Worm (Caenorhabditis elegans) whole organism, L3 larva: ENCODE data around the gene T25B2.4.

Experiments used
- R02D3.7 ChIP-seq: fragments of 150-350 bp; optimal IDR thresholded peaks from 2 replicates; lab custom pipeline; 2014; ENCODE audit warnings: missing biosample characterization, missing genetic modification characterization
- ZK546.5 ChIP-seq: sonication (generic microtip); optimal IDR thresholded peaks from 2 replicates; lab custom pipeline; 2017; ENCODE audit warnings: missing biosample characterization, missing genetic modification characterization
- ceh-82 ChIP-seq: fragments of 150-350 bp; optimal IDR thresholded peaks from 2 replicates; lab custom pipeline; 2014; ENCODE audit warnings: missing biosample characterization, missing genetic modification characterization
- ceh-9 ChIP-seq: sonication (generic microtip); optimal IDR thresholded peaks from 2 replicates; lab custom pipeline; 2018; ENCODE audit warnings: missing biosample characterization, missing genetic modification characterization
- daf-12 ChIP-seq: fragments of 150-350 bp; optimal IDR thresholded peaks from 2 replicates; lab custom pipeline; 2014; ENCODE audit warnings: missing biosample characterization, missing genetic modification reagents, missing genetic modification characterization
- egl-27 ChIP-seq: sonication (generic microtip); optimal IDR thresholded peaks from 4 replicates; lab custom pipeline; 2017; ENCODE audit warnings: missing biosample characterization, missing genetic modification reagents, missing genetic modification characterization
- egl-5 ChIP-seq: fragments of 150-350 bp; optimal IDR thresholded peaks from 2 replicates; lab custom pipeline; 2017; ENCODE audit warnings: missing biosample characterization, missing genetic modification reagents, missing genetic modification characterization, inconsistent platforms
- elt-1 ChIP-seq: fragments of 150-350 bp; optimal IDR thresholded peaks from 2 replicates; lab custom pipeline; 2014; ENCODE audit warnings: missing biosample characterization, missing genetic modification characterization
- elt-2 ChIP-seq: sonication (generic microtip); optimal IDR thresholded peaks from 2 replicates; lab custom pipeline; 2016; ENCODE audit warnings: missing genetic modification reagents, mild to moderate bottlenecking, missing genetic modification characterization, missing compliant biosample characterization
- fkh-10 ChIP-seq: sonication (generic microtip); optimal IDR thresholded peaks from 2 replicates; lab custom pipeline; 2017; ENCODE audit warnings: missing biosample characterization, missing genetic modification reagents, missing genetic modification characterization
- fkh-2 ChIP-seq: fragments of 150-350 bp; optimal IDR thresholded peaks from 2 replicates; lab custom pipeline; 2014; ENCODE audit warnings: missing biosample characterization, missing genetic modification reagents, missing genetic modification characterization
- fos-1 ChIP-seq: fragments of 150-350 bp; optimal IDR thresholded peaks from 2 replicates; lab custom pipeline; 2014; ENCODE audit warnings: missing biosample characterization, missing genetic modification characterization
- hmg-11 ChIP-seq: sonication (generic microtip); optimal IDR thresholded peaks from 2 replicates; lab custom pipeline; 2016; ENCODE audit warnings: missing genetic modification characterization, missing compliant biosample characterization
- jun-1 ChIP-seq: fragments of 150-350 bp; optimal IDR thresholded peaks from 2 replicates; lab custom pipeline; 2014; ENCODE audit warnings: missing biosample characterization, missing genetic modification reagents, missing genetic modification characterization
- lin-39 ChIP-seq: fragments of 150-350 bp; optimal IDR thresholded peaks from 2 replicates; lab custom pipeline; 2018; ENCODE audit warnings: missing biosample characterization, missing genetic modification reagents, missing genetic modification characterization
- nfya-1 ChIP-seq: sonication (generic microtip); optimal IDR thresholded peaks from 2 replicates; lab custom pipeline; 2017; ENCODE audit warnings: missing genetic modification characterization, mild to moderate bottlenecking, missing compliant biosample characterization, antibody characterized with exemption, moderate library complexity; ENCODE audit not compliant: insufficient read depth
- nhr-12 ChIP-seq: fragments of 150-350 bp; optimal IDR thresholded peaks from 2 replicates; lab custom pipeline; 2014; ENCODE audit warnings: missing biosample characterization, missing genetic modification characterization
- nhr-237 ChIP-seq: fragments of 150-350 bp; optimal IDR thresholded peaks from 2 replicates; lab custom pipeline; 2014; ENCODE audit warnings: missing biosample characterization, missing genetic modification characterization
- nhr-28 ChIP-seq: fragments of 150-350 bp; optimal IDR thresholded peaks from 2 replicates; lab custom pipeline; 2014; ENCODE audit warnings: missing biosample characterization, missing genetic modification characterization
- nhr-43 ChIP-seq: sonication (generic microtip); optimal IDR thresholded peaks from 2 replicates; lab custom pipeline; 2016; ENCODE audit warnings: mild to moderate bottlenecking, missing genetic modification characterization, missing compliant biosample characterization; ENCODE audit not compliant: poor library complexity, severe bottlenecking
- nhr-76 ChIP-seq: fragments of 150-350 bp; sonication (generic microtip); optimal IDR thresholded peaks from 5 replicates; lab custom pipeline; 2014; ENCODE audit warnings: missing biosample characterization, missing genetic modification characterization
- pha-4 ChIP-seq: fragments of 150-350 bp; optimal IDR thresholded peaks from 2 replicates; lab custom pipeline; 2014; ENCODE audit warnings: missing biosample characterization, missing genetic modification reagents, missing genetic modification characterization
- pqm-1 ChIP-seq: fragments of 150-350 bp; optimal IDR thresholded peaks from 2 replicates; lab custom pipeline; 2017; ENCODE audit warnings: missing biosample characterization, missing genetic modification characterization, inconsistent platforms
- sea-2 ChIP-seq: fragments of 150-350 bp; sonication (generic microtip); optimal IDR thresholded peaks from 4 replicates; lab custom pipeline; 2014; ENCODE audit warnings: missing biosample characterization, missing genetic modification reagents, missing genetic modification characterization
- tbx-2 ChIP-seq: sonication (generic microtip); optimal IDR thresholded peaks from 2 replicates; lab custom pipeline; 2016; ENCODE audit warnings: mild to moderate bottlenecking, missing genetic modification characterization, missing compliant biosample characterization
- unc-39 ChIP-seq: sonication (generic microtip); optimal IDR thresholded peaks from 4 replicates; lab custom pipeline; 2017; ENCODE audit warnings: missing biosample characterization, missing genetic modification characterization
- unc-62 ChIP-seq: fragments of 150-350 bp; sonication (generic microtip); optimal IDR thresholded peaks from 4 replicates; lab custom pipeline; 2014; ENCODE audit warnings: missing biosample characterization, missing genetic modification reagents, missing genetic modification characterization
- ztf-4 ChIP-seq: fragments of 150-350 bp; optimal IDR thresholded peaks from 2 replicates; lab custom pipeline; 2014; ENCODE audit warnings: missing biosample characterization, missing genetic modification characterization

Gene T25B2.4

ce11 chrX:6177944-6178566 lies at the start of gene T25B2.4, which contains the start of gene T13C5.3:
Gene T25B2.4 (plus strand): TSS chrX:6178244.
Gene T13C5.3 (plus strand): TSS chrX:6178516.
- TF ChIP-seq fos-1 (tag; lab: Kevin White, UChicago) (no peak), daf-12 (tag; lab: Kevin White, UChicago) (no peak), R02D3.7 (no peak), ZK546.5 (tag; lab: Kevin White, UChicago) (no peak), sea-2 (GFP tag; lab: Kevin White, UChicago) (no peak), nfya-1 (no peak)
- TF ChIP-seq, all 47 proteins: peak for 0

- TF ChIP-seq nhr-76, result no peak
These were observed 49.3 kb upstream of the T25B2.4 start for ce11 chrX:6128773-6129172.

ce11 chrX:6129277-6129676 lies 48.8 kb upstream of the T25B2.4 start:
- no peak for TF ChIP-seq nhr-237 (tag; lab: Kevin White, UChicago)
- TF ChIP-seq ceh-82 (tag; lab: Kevin White, UChicago), result no peak
- no peak for TF ChIP-seq egl-27 (tag; lab: Kevin White, UChicago)
- TF ChIP-seq nhr-12 (tag; lab: Kevin White, UChicago), result no peak
- no peak for TF ChIP-seq ceh-9 (tag; lab: Kevin White, UChicago)
- peak; percentile 25 for TF ChIP-seq pha-4 (tag; lab: Kevin White, UChicago)
- peak; percentile 80 for TF ChIP-seq elt-2 (tag; lab: Kevin White, UChicago)
- peak; percentile 1 for TF ChIP-seq nfya-1
- peak; percentile 53 for TF ChIP-seq pqm-1

ce11 chrX:6134423-6134822 lies 43.6 kb upstream of the T25B2.4 start:
- TF ChIP-seq R02D3.7 (no peak), jun-1 (tag; lab: Kevin White, UChicago) (no peak), nfya-1 (peak; percentile 47), tbx-2 (tag; lab: Kevin White, UChicago) (peak; percentile 30), fkh-10 (GFP tag; lab: Kevin White, UChicago) (no peak), hmg-11 (tag; lab: Kevin White, UChicago) (peak; percentile 55), unc-62 (peak; percentile 43), unc-39 (tag; lab: Kevin White, UChicago) (no peak)

ce11 chrX:6138243-6138642 lies 39.8 kb upstream of the T25B2.4 start, which contains the start of gene Y72A10A.1:
Gene Y72A10A.1 (minus strand): TSS chrX:6138343.
- TF ChIP-seq egl-27 (tag; lab: Kevin White, UChicago) (no peak), pqm-1 (no peak), ceh-9 (tag; lab: Kevin White, UChicago) (no peak), egl-5 (tag; lab: Kevin White, UChicago) (no peak), nhr-43 (tag; lab: Kevin White, UChicago) (no peak), elt-1 (tag; lab: Kevin White, UChicago) (no peak), elt-2 (tag; lab: Kevin White, UChicago) (no peak), nhr-76 (no peak), nhr-28 (no peak), daf-12 (tag; lab: Kevin White, UChicago) (no peak)

- TF ChIP-seq lin-39 (tag; lab: Kevin White, UChicago) (peak; percentile 63), unc-62 (no peak)
These were observed 32.1 kb upstream of the T25B2.4 start for ce11 chrX:6145921-6146320.

- no peak for TF ChIP-seq fkh-2 (tag; lab: Kevin White, UChicago)
- no peak for TF ChIP-seq elt-1 (tag; lab: Kevin White, UChicago)
- no peak for TF ChIP-seq ztf-4 (tag; lab: Kevin White, UChicago)
- TF ChIP-seq, all 47 proteins: peak for 0
These were observed 27.6 kb upstream of the T25B2.4 start, which contains the start of gene tag-275 for ce11 chrX:6150449-6150848. Gene tag-275 (minus strand): TSS chrX:6150549.
